Worm (Caenorhabditis elegans) whole organism, young adult: Measurements from ENCODE around the gene ogdh-1.

Experiments
- D2030.7 ChIP-seq: fragments of 200-800 bp; sonication (Bioruptor generic); IDR thresholded peaks from 2 replicates; pipeline ENCODE4 v1.3.6; 2022; ENCODE audit warnings: missing genetic modification reagents, missing genetic modification characterization, missing compliant biosample characterization
- F22D6.2 ChIP-seq: sonication (generic microtip); optimal IDR thresholded peaks from 2 replicates; lab custom pipeline; 2016; ENCODE audit warnings: mild to moderate bottlenecking, missing genetic modification characterization, missing compliant biosample characterization
- F55B11.4 ChIP-seq: sonication (generic microtip); optimal IDR thresholded peaks from 2 replicates; lab custom pipeline; 2016; ENCODE audit warnings: missing compliant biosample characterization, missing genetic modification characterization, borderline replicate concordance; ENCODE audit not compliant: insufficient read depth
- F57A8.1 ChIP-seq: fragments of 200-800 bp; sonication (Bioruptor generic); optimal IDR thresholded peaks from 2 replicates; lab custom pipeline; 2018; ENCODE audit warnings: mild to moderate bottlenecking, missing genetic modification characterization, moderate library complexity, missing compliant biosample characterization
- F57C9.4 ChIP-seq: sonication (generic microtip); optimal IDR thresholded peaks from 2 replicates; lab custom pipeline; 2017; ENCODE audit warnings: mild to moderate bottlenecking, missing genetic modification characterization, missing compliant biosample characterization
- K11D2.4 ChIP-seq: fragments of 200-800 bp; sonication (Bioruptor generic); IDR thresholded peaks from 2 replicates; pipeline ENCODE4 v1.3.6; 2022; ENCODE audit warnings: missing genetic modification reagents, missing genetic modification characterization, missing compliant biosample characterization
- K12H6.12 ChIP-seq: fragments of 200-800 bp; sonication (Bioruptor generic); optimal IDR thresholded peaks from 2 replicates; lab custom pipeline; 2018; ENCODE audit warnings: mild to moderate bottlenecking, missing genetic modification characterization, missing compliant biosample characterization
- T26A5.8 ChIP-seq: sonication (generic microtip); optimal IDR thresholded peaks from 2 replicates; lab custom pipeline; 2016; ENCODE audit warnings: missing genetic modification characterization, missing compliant biosample characterization
- Y56A3A.18 ChIP-seq: fragments of 200-800 bp; sonication (Bioruptor generic); IDR thresholded peaks from 2 replicates; pipeline ENCODE4 v1.3.6; 2022; ENCODE audit warnings: missing genetic modification reagents, missing genetic modification characterization, missing compliant biosample characterization
- Y67H2A.10 ChIP-seq: fragments of 200-800 bp; sonication (Bioruptor generic); conservative IDR thresholded peaks from 2 replicates; pipeline ENCODE4 v1.3.6; 2022; ENCODE audit warnings: missing genetic modification reagents, missing genetic modification characterization, missing compliant biosample characterization
- Y79H2A.3 ChIP-seq: fragments of 200-800 bp; sonication (Bioruptor generic); conservative IDR thresholded peaks from 2 replicates; pipeline ENCODE4 v1.3.6; 2022; ENCODE audit warnings: missing genetic modification reagents, missing genetic modification characterization, missing compliant biosample characterization
- ZK185.1 ChIP-seq: sonication (generic microtip); optimal IDR thresholded peaks from 2 replicates; lab custom pipeline; 2016; ENCODE audit warnings: mild to moderate bottlenecking, missing genetic modification characterization, missing compliant biosample characterization; ENCODE audit not compliant: poor library complexity, severe bottlenecking
- akir-1 ChIP-seq: fragments of 200-800 bp; sonication (Bioruptor generic); optimal IDR thresholded peaks from 2 replicates; lab custom pipeline; 2018; ENCODE audit warnings: mild to moderate bottlenecking, missing genetic modification characterization, moderate library complexity, missing compliant biosample characterization
- ama-1 ChIP-seq, 3 experiments: fragments of 150-350 bp in 1 of 3; sonication (generic microtip) in 2 of 3; optimal IDR thresholded peaks; 2 replicates each; lab custom pipeline; 2014 to 2018; ENCODE audit warnings: missing biosample characterization in 2 of 3, missing genetic modification characterization in 2 of 3, missing genetic modification reagents in 2 of 3
- aptf-2 ChIP-seq: fragments of 200-800 bp; sonication (Bioruptor generic); conservative IDR thresholded peaks from 2 replicates; pipeline ENCODE4 v1.3.6; 2022; ENCODE audit warnings: missing genetic modification reagents, missing genetic modification characterization, missing compliant biosample characterization
- aptf-3 ChIP-seq: fragments of 200-800 bp; sonication (Bioruptor generic); IDR thresholded peaks from 2 replicates; pipeline ENCODE4 v1.3.6; 2022; ENCODE audit warnings: missing genetic modification characterization, missing compliant biosample characterization
- attf-5 ChIP-seq: fragments of 200-800 bp; sonication (Bioruptor generic); optimal IDR thresholded peaks from 2 replicates; lab custom pipeline; 2018; ENCODE audit warnings: mild to moderate bottlenecking, missing genetic modification characterization, missing compliant biosample characterization
- bed-2 ChIP-seq: fragments of 200-800 bp; sonication (Bioruptor generic); IDR thresholded peaks from 2 replicates; pipeline ENCODE4 v1.3.6; 2022; ENCODE audit warnings: missing genetic modification reagents, missing genetic modification characterization, missing compliant biosample characterization
- ccch-3 ChIP-seq: fragments of 200-800 bp; sonication (Bioruptor generic); optimal IDR thresholded peaks from 2 replicates; lab custom pipeline; 2018; ENCODE audit warnings: mild to moderate bottlenecking, missing genetic modification characterization, missing compliant biosample characterization
- cebp-2 ChIP-seq: fragments of 200-800 bp; sonication (Bioruptor generic); IDR thresholded peaks from 2 replicates; pipeline ENCODE4 v1.3.6; 2022; ENCODE audit warnings: missing genetic modification characterization, missing compliant biosample characterization
- ceh-100 ChIP-seq: fragments of 200-800 bp; sonication (Bioruptor generic); IDR thresholded peaks from 2 replicates; pipeline ENCODE4 v1.3.6; 2022; ENCODE audit warnings: missing genetic modification reagents, missing genetic modification characterization, missing compliant biosample characterization
- dpff-1 ChIP-seq: sonication (generic microtip); optimal IDR thresholded peaks from 2 replicates; lab custom pipeline; 2017; ENCODE audit warnings: mild to moderate bottlenecking, missing genetic modification characterization, missing compliant biosample characterization
- dpl-1 ChIP-seq: fragments of 150-350 bp; optimal IDR thresholded peaks from 2 replicates; lab custom pipeline; 2014; ENCODE audit warnings: missing biosample characterization, missing genetic modification reagents, missing genetic modification characterization
- efl-1 ChIP-seq: fragments of 150-350 bp; optimal IDR thresholded peaks from 2 replicates; lab custom pipeline; 2014; ENCODE audit warnings: missing biosample characterization, missing genetic modification reagents, missing genetic modification characterization
- egl-44 ChIP-seq: fragments of 200-800 bp; sonication (Bioruptor generic); IDR thresholded peaks from 2 replicates; pipeline ENCODE4 v1.3.6; 2022; ENCODE audit warnings: missing genetic modification reagents, missing genetic modification characterization, missing compliant biosample characterization
- egrh-3 ChIP-seq: fragments of 200-800 bp; sonication (Bioruptor generic); IDR thresholded peaks from 2 replicates; pipeline ENCODE4 v1.3.6; 2022; ENCODE audit warnings: missing genetic modification reagents, missing genetic modification characterization, missing compliant biosample characterization
- gei-17 ChIP-seq: fragments of 200-800 bp; sonication (Bioruptor generic); optimal IDR thresholded peaks from 2 replicates; lab custom pipeline; 2018; ENCODE audit warnings: mild to moderate bottlenecking, missing genetic modification characterization, missing compliant biosample characterization
- him-1 ChIP-seq: sonication (generic microtip); optimal IDR thresholded peaks from 2 replicates; lab custom pipeline; 2016; ENCODE audit warnings: missing genotype, missing genetic modification reagents, missing genetic modification characterization, missing compliant biosample characterization
- hrde-1 ChIP-seq: sonication (generic microtip); optimal IDR thresholded peaks from 2 replicates; lab custom pipeline; 2016; ENCODE audit warnings: missing genetic modification characterization, mild to moderate bottlenecking, missing compliant biosample characterization, moderate library complexity, missing genotype, missing genetic modification reagents, borderline replicate concordance
- hsf-1 ChIP-seq: fragments of 200-800 bp; sonication (Bioruptor generic); IDR thresholded peaks from 2 replicates; pipeline ENCODE4 v1.3.6; 2022; ENCODE audit warnings: missing genetic modification reagents, missing genetic modification characterization, missing compliant biosample characterization
- lag-1 ChIP-seq: fragments of 200-800 bp; sonication (Bioruptor generic); IDR thresholded peaks from 2 replicates; pipeline ENCODE4 v1.3.6; 2022; ENCODE audit warnings: missing genetic modification reagents, missing genetic modification characterization, missing compliant biosample characterization
- lin-26 ChIP-seq: fragments of 200-800 bp; sonication (Bioruptor generic); IDR thresholded peaks from 2 replicates; pipeline ENCODE4 v1.3.6; 2022; ENCODE audit warnings: missing genetic modification reagents, missing genetic modification characterization, missing compliant biosample characterization
- lin-35 ChIP-seq, 3 experiments: fragments of 150-350 bp in 2 of 3; sonication (generic microtip) in 1 of 3; optimal IDR thresholded peaks; 2 replicates each; lab custom pipeline; 2014 to 2018; ENCODE audit warnings: missing biosample characterization in 3 of 3, missing genetic modification characterization in 3 of 3, missing genetic modification reagents in 3 of 3
- lin-40 ChIP-seq: sonication (generic microtip); optimal IDR thresholded peaks from 2 replicates; lab custom pipeline; 2016; ENCODE audit warnings: missing genetic modification characterization, mild to moderate bottlenecking, missing compliant biosample characterization, missing genotype, missing genetic modification reagents
- lir-1 ChIP-seq: fragments of 200-800 bp; sonication (Bioruptor generic); conservative IDR thresholded peaks from 2 replicates; pipeline ENCODE4 v1.3.6; 2022; ENCODE audit warnings: missing genetic modification reagents, missing genetic modification characterization, missing compliant biosample characterization
- madf-10 ChIP-seq: sonication (generic microtip); optimal IDR thresholded peaks from 2 replicates; lab custom pipeline; 2016; ENCODE audit warnings: mild to moderate bottlenecking, missing genetic modification characterization, missing compliant biosample characterization
- madf-8 ChIP-seq: fragments of 200-800 bp; sonication (Bioruptor generic); conservative IDR thresholded peaks from 2 replicates; pipeline ENCODE4 v1.3.6; 2022; ENCODE audit warnings: missing genetic modification reagents, missing genetic modification characterization, missing compliant biosample characterization
- mcd-1 ChIP-seq: fragments of 200-800 bp; sonication (Bioruptor generic); IDR thresholded peaks from 2 replicates; pipeline ENCODE4 v1.3.6; 2022; ENCODE audit warnings: missing genetic modification reagents, missing genetic modification characterization, missing compliant biosample characterization
- mel-28 ChIP-seq: sonication (generic microtip); optimal IDR thresholded peaks from 2 replicates; lab custom pipeline; 2016; ENCODE audit warnings: borderline replicate concordance, mild to moderate bottlenecking, missing genetic modification characterization, missing compliant biosample characterization
- pha-4 ChIP-seq: fragments of 150-350 bp; sonication (generic microtip); optimal IDR thresholded peaks from 2 replicates; lab custom pipeline; 2014; ENCODE audit warnings: missing biosample characterization, missing genetic modification reagents, missing genetic modification characterization
- snpc-3.4 ChIP-seq: sonication (generic microtip); optimal IDR thresholded peaks from 2 replicates; lab custom pipeline; 2017; ENCODE audit warnings: missing genetic modification characterization, mild to moderate bottlenecking, missing compliant biosample characterization, antibody characterized with exemption, moderate library complexity, missing genotype, missing genetic modification reagents
- tbp1 ChIP-seq: fragments of 200-800 bp; sonication (Bioruptor generic); optimal IDR thresholded peaks from 2 replicates; lab custom pipeline; 2018; ENCODE audit warnings: mild to moderate bottlenecking, missing genetic modification characterization, missing compliant biosample characterization
- unc-62 ChIP-seq: fragments of 150-350 bp; optimal IDR thresholded peaks from 2 replicates; lab custom pipeline; 2014; ENCODE audit warnings: missing biosample characterization, missing genetic modification reagents, missing genetic modification characterization
- xnd-1 ChIP-seq: sonication (generic microtip); optimal IDR thresholded peaks from 2 replicates; lab custom pipeline; 2016; ENCODE audit warnings: missing genotype, missing genetic modification reagents, missing genetic modification characterization, missing compliant biosample characterization
- ztf-18 ChIP-seq: sonication (generic microtip); optimal IDR thresholded peaks from 2 replicates; lab custom pipeline; 2016; ENCODE audit warnings: missing genotype, mild to moderate bottlenecking, missing genetic modification characterization, missing compliant biosample characterization
- ztf-25 ChIP-seq: fragments of 200-800 bp; sonication (Bioruptor generic); IDR thresholded peaks from 2 replicates; pipeline ENCODE4 v1.3.6; 2022; ENCODE audit warnings: missing genetic modification reagents, missing genetic modification characterization, missing compliant biosample characterization
- ztf-28 ChIP-seq: fragments of 200-800 bp; sonication (Bioruptor generic); IDR thresholded peaks from 2 replicates; pipeline ENCODE4 v1.3.6; 2022; ENCODE audit warnings: missing genetic modification reagents, missing genetic modification characterization, missing compliant biosample characterization
- ztf-3 ChIP-seq: fragments of 200-800 bp; sonication (Bioruptor generic); optimal IDR thresholded peaks from 2 replicates; lab custom pipeline; 2018; ENCODE audit warnings: mild to moderate bottlenecking, missing genetic modification characterization, missing compliant biosample characterization

ogdh-1 gene

ce11 chrIV:4705182-4705581 lies 1.4 kb upstream of the ogdh-1 start (continued):
- TF ChIP-seq snpc-3.4 (tag; lab: Kevin White, UChicago) (no peak), ztf-28 (no peak), tbp1 (GFP tag; lab: Kevin White, UChicago) (peak; percentile 27), D2030.7 (GFP tag; lab: Robert Waterston, UW) (no peak), T26A5.8 (no peak), pha-4 (tag; lab: Kevin White, UChicago) (no peak), attf-5 (GFP tag; lab: Kevin White, UChicago) (peak; percentile 93), ztf-3 (GFP tag; lab: Kevin White, UChicago) (no peak), hsf-1 (GFP tag; lab: Robert Waterston, UW) (0 out of 2 replicates have a peak, but pooled peaks have one; percentile 15), ceh-100 (GFP tag; lab: Robert Waterston, UW) (no peak), K11D2.4 (GFP tag; lab: Robert Waterston, UW) (peak; percentile 57; the same call in 1 of the 2 replicates), egrh-3 (GFP tag; lab: Robert Waterston, UW) (peak; percentile 50; the same call in 1 of the 2 replicates), Y79H2A.3 (GFP tag; lab: Robert Waterston, UW) (no peak), F22D6.2 (no peak), akir-1 (no peak), lin-26 (peak; percentile 63; the same call in 1 of the 2 replicates), ztf-25 (GFP tag; lab: Robert Waterston, UW) (no peak), aptf-2 (no peak), efl-1 (GFP tag; lab: Kevin White, UChicago) (no peak), F57C9.4 (tag; lab: Kevin White, UChicago) (no peak), F55B11.4 (tag; lab: Kevin White, UChicago) (no peak), madf-8 (GFP tag; lab: Robert Waterston, UW) (no peak), ZK185.1 (no peak), hrde-1 (no peak), cebp-2 (GFP tag; lab: Robert Waterston, UW) (no peak), dpl-1 (GFP tag; lab: Kevin White, UChicago) (no peak), mel-28 (tag; lab: Kevin White, UChicago) (no peak), xnd-1 (tag; lab: Kevin White, UChicago) (no peak), ccch-3 (GFP tag; lab: Kevin White, UChicago) (no peak), mcd-1 (peak; percentile 65), ama-1 (optimal IDR thresholded peaks at IDR 0.05; lab: Kevin White, UChicago) (no peak), ama-1 (GFP tag; optimal IDR thresholded peaks at IDR 0.05; lab: Kevin White, UChicago) (no peak), gei-17 (GFP tag; lab: Kevin White, UChicago) (no peak), F57A8.1 (GFP tag; lab: Kevin White, UChicago) (no peak), madf-10 (tag; lab: Kevin White, UChicago) (peak; percentile 19), lir-1 (GFP tag; lab: Robert Waterston, UW) (no peak), lin-40 (tag; lab: Kevin White, UChicago) (peak; percentile 64), lag-1 (GFP tag; lab: Robert Waterston, UW) (no peak), K12H6.12 (tag; lab: Kevin White, UChicago) (peak; percentile 77), him-1 (tag; lab: Kevin White, UChicago) (no peak), unc-62 (GFP tag; lab: Kevin White, UChicago) (no peak), egl-44 (0 out of 2 replicates have a peak, but pooled peaks have one; percentile 25), Y56A3A.18 (GFP tag; lab: Robert Waterston, UW) (no peak), ztf-18 (peak; percentile 72), bed-2 (GFP tag; lab: Robert Waterston, UW) (no peak), Y67H2A.10 (no peak), lin-35 (GFP tag; optimal IDR thresholded peaks at IDR 0.05; lab: Kevin White, UChicago) (peak in 1 of 3 experiments; percentile 28), aptf-3 (GFP tag; lab: Robert Waterston, UW) (no peak), dpff-1 (tag; lab: Kevin White, UChicago) (no peak)
